Worm (Caenorhabditis elegans): ENCODE measurements around the gene glb-20.

glb-20 gene

ce11 chrX:13530015-13530778, 25.8 kb downstream of the glb-20 start:
- TF ChIP-seq T22C8.4 (GFP tag; IDR thresholded peaks at IDR 0.05): no peak

DNA sequence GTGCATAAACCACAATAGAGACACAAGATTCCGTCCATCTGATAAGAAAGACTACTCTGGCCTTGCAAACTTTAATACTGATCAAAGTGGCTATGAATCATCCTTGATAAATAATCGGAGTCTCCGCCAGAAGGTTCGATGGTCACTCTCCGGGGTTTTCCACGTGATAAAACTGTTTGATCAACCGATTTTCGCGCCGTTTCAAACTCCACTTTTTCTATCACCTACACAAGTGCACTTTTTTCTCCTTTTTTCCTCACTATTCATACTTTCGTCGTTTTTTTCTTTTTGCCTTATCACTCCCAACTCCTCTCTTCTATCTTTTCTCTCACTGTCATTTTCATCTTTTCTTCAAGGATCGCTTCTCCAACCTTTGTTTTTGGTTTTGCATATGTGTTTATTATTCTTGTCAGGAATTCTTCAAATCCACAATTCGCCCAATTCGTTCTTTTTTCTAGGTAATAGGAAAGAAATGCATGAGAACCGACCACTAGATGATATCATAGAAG, 27.3 kb downstream of the glb-20 start, which contains the start of gene F18H3.4:
Gene F18H3.4, plus strand, starts transcription at position 459 of the 509 bp plus-strand sequence.
- TF ChIP-seq T22C8.4 (GFP tag; IDR thresholded peaks at IDR 0.05) (no peak), tab-1 (GFP tag; IDR thresholded peaks at IDR 0.05) (no peak), ref-1 (GFP tag; conservative IDR thresholded peaks at IDR 0.05) (no peak), med-1 (GFP tag; optimal IDR thresholded peaks at IDR 0.05; ENCODE audit: insufficient read depth) (no peak), cog-1 (tag; optimal IDR thresholded peaks at IDR 0.05) (no peak), klf-2 (GFP tag; conservative IDR thresholded peaks at IDR 0.05) (no peak), ztf-23 (GFP tag; IDR thresholded peaks at IDR 0.05) (no peak), ztf-29 (GFP tag; IDR thresholded peaks at IDR 0.05) (no peak)

- TF ChIP-seq tab-1 (GFP tag; IDR thresholded peaks at IDR 0.05): no peak
- TF ChIP-seq cog-1 (tag; optimal IDR thresholded peaks at IDR 0.05): peak; percentile 69
- TF ChIP-seq flt-1 (GFP tag; IDR thresholded peaks at IDR 0.05): 0 out of 2 replicates have a peak, but pooled peaks have one; percentile 39
- peak; percentile 73 for TF ChIP-seq ztf-29 (GFP tag; IDR thresholded peaks at IDR 0.05)
- TF ChIP-seq ztf-23 (GFP tag; IDR thresholded peaks at IDR 0.05): peak; percentile 72
These were observed 28.4 kb downstream of the glb-20 start, which contains the start of gene pab-2 for ce11 chrX:13527347-13528092. pab-2 (minus strand) TSS chrX:13527415.

DNA sequence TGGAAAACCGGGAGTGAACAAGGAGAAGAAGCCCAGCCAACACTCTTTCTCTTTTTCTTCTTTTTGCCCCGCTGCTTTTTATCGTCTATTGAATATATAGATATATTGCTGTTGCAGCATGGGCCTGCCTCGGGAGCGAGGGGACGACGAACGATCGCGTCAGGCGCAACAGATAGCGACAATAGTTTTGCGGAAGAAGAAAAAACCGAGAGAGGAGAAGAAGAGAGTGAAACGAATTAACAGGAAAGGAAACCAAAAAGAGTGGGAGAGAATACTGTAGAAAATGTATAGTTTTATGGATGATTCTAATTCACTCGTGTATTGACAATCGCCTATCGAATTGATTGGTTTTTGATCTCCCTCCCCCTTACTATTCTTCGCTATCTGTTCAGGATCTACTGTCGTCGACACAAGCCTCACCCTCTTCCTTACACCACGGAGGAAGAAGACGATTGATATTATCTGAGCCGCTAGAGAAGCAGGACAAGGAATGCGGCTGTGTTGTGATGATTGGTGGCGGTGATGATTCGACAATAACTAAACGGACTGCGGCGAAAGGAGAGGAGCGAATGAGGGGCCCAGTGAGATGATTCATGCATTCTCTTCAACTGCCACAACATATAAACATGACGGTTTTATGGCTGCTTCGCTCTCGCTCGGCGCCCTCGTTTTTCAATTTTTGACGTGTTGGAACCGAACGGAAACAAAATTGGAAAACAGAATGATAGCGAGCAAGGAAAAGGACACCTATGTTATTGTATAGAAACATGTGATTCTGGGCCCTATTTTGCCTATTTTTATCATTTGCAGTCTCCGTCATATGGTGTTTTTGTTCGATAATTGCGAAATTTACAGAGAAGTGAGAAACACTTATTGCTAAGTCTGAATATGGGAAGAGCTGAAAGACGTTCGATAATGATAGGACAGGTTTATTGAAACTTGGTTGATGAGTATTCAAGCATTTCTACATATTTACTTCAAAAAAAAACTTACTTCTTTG, 29.4 kb downstream of the glb-20 start:
- TF ChIP-seq flt-1 (GFP tag; IDR thresholded peaks at IDR 0.05) (no peak), med-1 (GFP tag; optimal IDR thresholded peaks at IDR 0.05; ENCODE audit: insufficient read depth) (no peak), cog-1 (tag; optimal IDR thresholded peaks at IDR 0.05) (no peak), klf-2 (GFP tag; conservative IDR thresholded peaks at IDR 0.05) (no peak), T22C8.4 (GFP tag; IDR thresholded peaks at IDR 0.05) (no peak), tab-1 (GFP tag; IDR thresholded peaks at IDR 0.05) (no peak), ref-1 (GFP tag; conservative IDR thresholded peaks at IDR 0.05) (no peak), ztf-29 (GFP tag; IDR thresholded peaks at IDR 0.05) (0 out of 2 replicates have a peak, but pooled peaks have one; percentile 45), ztf-23 (GFP tag; IDR thresholded peaks at IDR 0.05) (0 out of 2 replicates have a peak, but pooled peaks have one; percentile 20)

- no peak for TF ChIP-seq ref-1 (GFP tag; conservative IDR thresholded peaks at IDR 0.05)
- TF ChIP-seq ztf-23 (GFP tag; IDR thresholded peaks at IDR 0.05): no peak
- no peak for TF ChIP-seq T22C8.4 (GFP tag; IDR thresholded peaks at IDR 0.05)
- no peak for TF ChIP-seq flt-1 (GFP tag; IDR thresholded peaks at IDR 0.05)
These were observed 30.9 kb downstream of the glb-20 start for ce11 chrX:13525094-13525493.

- TF ChIP-seq cog-1 (tag; optimal IDR thresholded peaks at IDR 0.05) (peak; percentile 64), ztf-23 (GFP tag; IDR thresholded peaks at IDR 0.05) (no peak), tab-1 (GFP tag; IDR thresholded peaks at IDR 0.05) (no peak), klf-2 (GFP tag; conservative IDR thresholded peaks at IDR 0.05) (no peak), flt-1 (GFP tag; IDR thresholded peaks at IDR 0.05) (peak; percentile 70; the same call in 1 of the 2 replicates)
These were observed 36.9 kb downstream of the glb-20 start, which contains the start of the genes cdk-4 and F18H3.1 for ce11 chrX:13518861-13519713. cdk-4 (minus strand) TSS chrX:13518911. F18H3.1 (plus strand) TSS chrX:13519663.

ce11 chrX:13514384-13514783, 41.6 kb downstream of the glb-20 start:
- TF ChIP-seq ztf-29 (GFP tag; IDR thresholded peaks at IDR 0.05) (no peak), T22C8.4 (GFP tag; IDR thresholded peaks at IDR 0.05) (peak; percentile 78), cog-1 (tag; optimal IDR thresholded peaks at IDR 0.05) (peak; percentile 59), flt-1 (GFP tag; IDR thresholded peaks at IDR 0.05) (no peak)

- peak; percentile 92 for TF ChIP-seq tab-1 (GFP tag; IDR thresholded peaks at IDR 0.05)
- TF ChIP-seq klf-2 (GFP tag; conservative IDR thresholded peaks at IDR 0.05): peak; percentile 77
- peak; percentile 55 for TF ChIP-seq med-1 (GFP tag; optimal IDR thresholded peaks at IDR 0.05; ENCODE audit: insufficient read depth)
- peak; percentile 89 for TF ChIP-seq T22C8.4 (GFP tag; IDR thresholded peaks at IDR 0.05)
- peak; percentile 70 for TF ChIP-seq cog-1 (tag; optimal IDR thresholded peaks at IDR 0.05)
- TF ChIP-seq ztf-23 (GFP tag; IDR thresholded peaks at IDR 0.05): peak; percentile 91
- TF ChIP-seq flt-1 (GFP tag; IDR thresholded peaks at IDR 0.05): peak; percentile 93
- TF ChIP-seq ztf-29 (GFP tag; IDR thresholded peaks at IDR 0.05): peak; percentile 89
- TF ChIP-seq ref-1 (GFP tag; conservative IDR thresholded peaks at IDR 0.05): peak; percentile 67
These were observed 44.2 kb downstream of the glb-20 start for ce11 chrX:13511796-13512195.

Data from whole organism, midembryonic.